Fruit fly (Drosophila melanogaster): Measurements from ENCODE around the gene CG17141.

The CG17141 gene

dm6 chr3R:22755187-22755777 is 7.9 kb upstream of the CG17141 start (continued):
- TF ChIP-seq Six4 (GFP tag; optimal IDR thresholded peaks at IDR 0.05) (no peak), run (tag; optimal IDR thresholded peaks at IDR 0.05) (no peak), YL-1 (GFP tag; optimal IDR thresholded peaks at IDR 0.05) (no peak), yki (optimal IDR thresholded peaks at IDR 0.05) (no peak), HLHmδ (GFP tag; optimal IDR thresholded peaks at IDR 0.05) (no peak), CG18764 (GFP tag; optimal IDR thresholded peaks at IDR 0.05) (no peak), Xrp1 (GFP tag; IDR thresholded peaks at IDR 0.05) (no peak), Hr78 (GFP tag; optimal IDR thresholded peaks at IDR 0.05) (no peak), nau (GFP tag; optimal IDR thresholded peaks at IDR 0.05) (no peak), CG5180 (GFP tag; optimal IDR thresholded peaks at IDR 0.05) (no peak), CG6765 (GFP tag; optimal IDR thresholded peaks at IDR 0.05) (no peak), CG12942 (GFP tag; optimal IDR thresholded peaks at IDR 0.05) (no peak), crol (GFP tag; IDR thresholded peaks at IDR 0.05) (peak; percentile 89), CG2712 (tag; optimal IDR thresholded peaks at IDR 0.05) (no peak), lola (GFP tag; optimal IDR thresholded peaks at IDR 0.05) (no peak), en (GFP tag; optimal IDR thresholded peaks at IDR 0.05) (no peak), sob (GFP tag; IDR thresholded peaks at IDR 0.05) (0 out of 2 replicates have a peak, but pooled peaks have one; percentile 25), Atf6 (GFP tag; IDR thresholded peaks at IDR 0.05) (0 out of 2 replicates have a peak, but pooled peaks have one; percentile 30), Stat92E (GFP tag; optimal IDR thresholded peaks at IDR 0.05) (no peak), tap (tag; optimal IDR thresholded peaks at IDR 0.05) (no peak), ranshi (GFP tag; IDR thresholded peaks at IDR 0.05) (no peak), nmo (GFP tag; optimal IDR thresholded peaks at IDR 0.05) (no peak), D19A (tag; optimal IDR thresholded peaks at IDR 0.05) (no peak), sr (GFP tag; IDR thresholded peaks at IDR 0.05) (peak; percentile 46; the same call in 1 of the 3 replicates), Fer1 (GFP tag; optimal IDR thresholded peaks at IDR 0.05) (no peak), schlank (tag; optimal IDR thresholded peaks at IDR 0.05) (no peak), lov (optimal IDR thresholded peaks at IDR 0.05) (no peak), lov (GFP tag; IDR thresholded peaks at IDR 0.05) (no peak), abd-A (tag; optimal IDR thresholded peaks at IDR 0.05) (no peak), ssp (GFP tag; IDR thresholded peaks at IDR 0.05) (no peak), CG4328 (GFP tag; optimal IDR thresholded peaks at IDR 0.05) (no peak), Hand (GFP tag; optimal IDR thresholded peaks at IDR 0.05) (no peak), Dad (GFP tag; optimal IDR thresholded peaks at IDR 0.05) (no peak), HLH4C (GFP tag; IDR thresholded peaks at IDR 0.05; ENCODE audit: partially characterized antibody) (no peak), PHDP (tag; optimal IDR thresholded peaks at IDR 0.05) (no peak), CG7963 (GFP tag; IDR thresholded peaks at IDR 0.05; ENCODE audit: partially characterized antibody) (no peak), row (GFP tag; IDR thresholded peaks at IDR 0.05) (0 out of 3 replicates have a peak, but pooled peaks have one; percentile 12), Ada2b (GFP tag; IDR thresholded peaks at IDR 0.05) (no peak), E2f2 (GFP tag; IDR thresholded peaks at IDR 0.05) (no peak), CG7987 (GFP tag; optimal IDR thresholded peaks at IDR 0.05) (no peak), Ravus (GFP tag; IDR thresholded peaks at IDR 0.05) (no peak), GATAe (GFP tag; conservative IDR thresholded peaks at IDR 0.05) (no peak), CG11247 (GFP tag; IDR thresholded peaks at IDR 0.05) (no peak), CG7745 (tag; optimal IDR thresholded peaks at IDR 0.05) (no peak), CG1602 (GFP tag; optimal IDR thresholded peaks at IDR 0.05) (no peak), slbo (GFP tag; IDR thresholded peaks at IDR 0.05) (0 out of 2 replicates have a peak, but pooled peaks have one; percentile 4), ttk (GFP tag; IDR thresholded peaks at IDR 0.05) (peak; percentile 33; the same call in 1 of the 2 replicates), Sin3A (optimal IDR thresholded peaks at IDR 0.05) (no peak), CG32767 (GFP tag; IDR thresholded peaks at IDR 0.05) (0 out of 2 replicates have a peak, but pooled peaks have one; percentile 17), Trl (optimal IDR thresholded peaks at IDR 0.05) (peak; percentile 60 to 67), Trl (GFP tag; optimal IDR thresholded peaks at IDR 0.05) (no peak)
